Worm (Caenorhabditis elegans) whole organism, late embryonic: ENCODE data around the gene K10H10.7.

ENCODE experiments used
- C38D4.7 ChIP-seq: fragments of 200-800 bp; sonication (Bioruptor generic); optimal IDR thresholded peaks from 2 replicates; lab custom pipeline; 2018; ENCODE audit warnings: mild to moderate bottlenecking, missing genetic modification characterization, moderate library complexity, missing compliant biosample characterization
- K02D7.2 ChIP-seq: sonication (generic microtip); optimal IDR thresholded peaks from 2 replicates; lab custom pipeline; 2017; ENCODE audit warnings: mild to moderate bottlenecking, missing genetic modification characterization, missing compliant biosample characterization
- K09A11.1 ChIP-seq: sonication (generic microtip); optimal IDR thresholded peaks from 2 replicates; lab custom pipeline; 2017; ENCODE audit warnings: antibody characterized with exemption, mild to moderate bottlenecking, missing genetic modification characterization, missing compliant biosample characterization; ENCODE audit not compliant: insufficient read depth
- T23F11.4 ChIP-seq: fragments of 200-800 bp; sonication (Bioruptor generic); optimal IDR thresholded peaks from 2 replicates; lab custom pipeline; 2018; ENCODE audit warnings: mild to moderate bottlenecking, missing genetic modification characterization, missing compliant biosample characterization
- Y22D7AL.16 ChIP-seq: sonication (generic microtip); optimal IDR thresholded peaks from 2 replicates; lab custom pipeline; 2016; ENCODE audit warnings: missing genetic modification characterization, missing compliant biosample characterization
- ceh-22 ChIP-seq: sonication (generic microtip); optimal IDR thresholded peaks from 2 replicates; lab custom pipeline; 2017; ENCODE audit warnings: missing biosample characterization, missing genetic modification characterization
- ceh-24 ChIP-seq: sonication (generic microtip); optimal IDR thresholded peaks from 2 replicates; lab custom pipeline; 2016; ENCODE audit warnings: mild to moderate bottlenecking, missing genetic modification characterization, missing compliant biosample characterization
- ceh-30 ChIP-seq: fragments of 150-350 bp; optimal IDR thresholded peaks from 2 replicates; lab custom pipeline; 2014; ENCODE audit warnings: missing biosample characterization, missing genetic modification characterization
- ceh-31 ChIP-seq: sonication (generic microtip); optimal IDR thresholded peaks from 2 replicates; lab custom pipeline; 2016; ENCODE audit warnings: missing genetic modification characterization, missing compliant biosample characterization
- ceh-34 ChIP-seq: sonication (generic microtip); optimal IDR thresholded peaks from 2 replicates; lab custom pipeline; 2016; ENCODE audit warnings: mild to moderate bottlenecking, missing genetic modification characterization, missing compliant biosample characterization
- ceh-48 ChIP-seq: sonication (generic microtip); optimal IDR thresholded peaks from 2 replicates; lab custom pipeline; 2016; ENCODE audit warnings: missing genetic modification characterization, inconsistent platforms, missing compliant biosample characterization
- ceh-6 ChIP-seq: fragments of 200-800 bp; sonication (Bioruptor generic); optimal IDR thresholded peaks from 2 replicates; lab custom pipeline; 2018; ENCODE audit warnings: mild to moderate bottlenecking, missing genetic modification characterization, missing compliant biosample characterization
- dmd-4 ChIP-seq: sonication (generic microtip); optimal IDR thresholded peaks from 2 replicates; lab custom pipeline; 2016; ENCODE audit warnings: borderline replicate concordance, missing genetic modification characterization, missing compliant biosample characterization
- elt-2 ChIP-seq: sonication (generic microtip); optimal IDR thresholded peaks from 2 replicates; lab custom pipeline; 2016; ENCODE audit warnings: missing genetic modification reagents, missing genetic modification characterization, missing compliant biosample characterization
- elt-4 ChIP-seq: sonication (generic microtip); optimal IDR thresholded peaks from 2 replicates; lab custom pipeline; 2016; ENCODE audit warnings: missing genetic modification characterization, missing compliant biosample characterization
- fkh-10 ChIP-seq: fragments of 150-350 bp; optimal IDR thresholded peaks from 2 replicates; lab custom pipeline; 2014; ENCODE audit warnings: missing biosample characterization, missing genetic modification reagents, missing genetic modification characterization
- fkh-6 ChIP-seq: sonication (generic microtip); optimal IDR thresholded peaks from 2 replicates; lab custom pipeline; 2016; ENCODE audit warnings: missing genetic modification characterization, missing compliant biosample characterization
- gmeb-2 ChIP-seq: sonication (generic microtip); optimal IDR thresholded peaks from 2 replicates; lab custom pipeline; 2016; ENCODE audit warnings: missing genetic modification characterization, inconsistent platforms, missing compliant biosample characterization
- hlh-15 ChIP-seq: sonication (generic microtip); optimal IDR thresholded peaks from 2 replicates; lab custom pipeline; 2016; ENCODE audit warnings: missing genetic modification characterization, missing compliant biosample characterization
- hlh-6 ChIP-seq: sonication (generic microtip); optimal IDR thresholded peaks from 2 replicates; lab custom pipeline; 2016; ENCODE audit warnings: missing genotype, missing genetic modification characterization, missing compliant biosample characterization
- hlh-8 ChIP-seq: sonication (generic microtip); optimal IDR thresholded peaks from 2 replicates; lab custom pipeline; 2016; ENCODE audit warnings: missing genotype, missing genetic modification characterization, missing compliant biosample characterization
- lim-6 ChIP-seq: sonication (generic microtip); optimal IDR thresholded peaks from 2 replicates; lab custom pipeline; 2016; ENCODE audit warnings: missing genetic modification characterization, missing compliant biosample characterization
- lin-11 ChIP-seq: fragments of 200-800 bp; sonication (Bioruptor generic); optimal IDR thresholded peaks from 2 replicates; lab custom pipeline; 2018; ENCODE audit warnings: mild to moderate bottlenecking, missing genetic modification characterization, missing compliant biosample characterization
- madf-2 ChIP-seq: sonication (generic microtip); optimal IDR thresholded peaks from 2 replicates; lab custom pipeline; 2017; ENCODE audit warnings: missing genetic modification characterization, missing compliant biosample characterization
- nfya-1 ChIP-seq: sonication (generic microtip); optimal IDR thresholded peaks from 2 replicates; lab custom pipeline; 2017; ENCODE audit warnings: missing genetic modification characterization, mild to moderate bottlenecking, missing compliant biosample characterization, antibody characterized with exemption, moderate library complexity
- nhr-11 ChIP-seq: fragments of 150-350 bp; optimal IDR thresholded peaks from 2 replicates; lab custom pipeline; 2014; ENCODE audit warnings: missing biosample characterization, missing genetic modification characterization
- nhr-232 ChIP-seq: sonication (generic microtip); optimal IDR thresholded peaks from 2 replicates; lab custom pipeline; 2016; ENCODE audit warnings: missing genetic modification characterization, missing compliant biosample characterization
- pat-9 ChIP-seq: fragments of 200-800 bp; sonication (Bioruptor generic); optimal IDR thresholded peaks from 2 replicates; lab custom pipeline; 2018; ENCODE audit warnings: mild to moderate bottlenecking, missing genetic modification characterization, moderate library complexity, missing compliant biosample characterization
- pha-2 ChIP-seq: sonication (generic microtip); optimal IDR thresholded peaks from 2 replicates; lab custom pipeline; 2017; ENCODE audit warnings: mild to moderate bottlenecking, missing genetic modification characterization, missing compliant biosample characterization
- pros-1 ChIP-seq: fragments of 150-350 bp; optimal IDR thresholded peaks from 2 replicates; lab custom pipeline; 2014; ENCODE audit warnings: missing biosample characterization, missing genetic modification reagents, missing genetic modification characterization
- ref-2 ChIP-seq: sonication (generic microtip); optimal IDR thresholded peaks from 2 replicates; lab custom pipeline; 2016; ENCODE audit warnings: missing genetic modification characterization, missing compliant biosample characterization
- rnt-1 ChIP-seq: sonication (generic microtip); optimal IDR thresholded peaks from 2 replicates; lab custom pipeline; 2016; ENCODE audit warnings: missing genetic modification characterization, missing compliant biosample characterization
- sdc-2 ChIP-seq: sonication (generic microtip); optimal IDR thresholded peaks from 2 replicates; lab custom pipeline; 2016; ENCODE audit warnings: missing genotype, missing genetic modification characterization, missing compliant biosample characterization
- sox-2 ChIP-seq: fragments of 200-800 bp; sonication (Bioruptor generic); IDR thresholded peaks from 2 replicates; pipeline ENCODE4 v1.3.6; 2022; ENCODE audit warnings: missing genetic modification reagents, missing genetic modification characterization, missing compliant biosample characterization
- tbx-2 ChIP-seq: sonication (generic microtip); optimal IDR thresholded peaks from 2 replicates; lab custom pipeline; 2016; ENCODE audit warnings: missing genetic modification characterization, missing compliant biosample characterization
- tbx-7 ChIP-seq: sonication (generic microtip); optimal IDR thresholded peaks from 2 replicates; lab custom pipeline; 2016; ENCODE audit warnings: missing genotype, missing genetic modification characterization, missing compliant biosample characterization
- unc-3 ChIP-seq, 2 experiments: fragments of 200-800 bp in 1 of 2; sonication (Bioruptor generic) in 1 of 2; sonication (generic microtip) in 1 of 2; conservative IDR thresholded peaks in 1 of 2; optimal IDR thresholded peaks in 1 of 2; 2 replicates each; pipeline versions ENCODE4 v1.3.6 to Lab custom; 2016 to 2022; ENCODE audit warnings: missing compliant biosample characterization in 2 of 2, missing genetic modification characterization in 2 of 2, missing genetic modification reagents in 1 of 2
- unc-42 ChIP-seq: sonication (generic microtip); optimal IDR thresholded peaks from 2 replicates; lab custom pipeline; 2016; ENCODE audit warnings: missing genotype, missing genetic modification characterization, missing compliant biosample characterization
- unc-55 ChIP-seq: sonication (generic microtip); optimal IDR thresholded peaks from 2 replicates; lab custom pipeline; 2017; ENCODE audit warnings: missing biosample characterization, missing genetic modification reagents, missing genetic modification characterization
- zip-5 ChIP-seq: sonication (generic microtip); optimal IDR thresholded peaks from 2 replicates; lab custom pipeline; 2016; ENCODE audit warnings: missing genetic modification characterization, missing compliant biosample characterization
- ztf-16 ChIP-seq: sonication (generic microtip); optimal IDR thresholded peaks from 2 replicates; lab custom pipeline; 2017; ENCODE audit warnings: missing genetic modification characterization, missing compliant biosample characterization

Gene K10H10.7

DNA sequence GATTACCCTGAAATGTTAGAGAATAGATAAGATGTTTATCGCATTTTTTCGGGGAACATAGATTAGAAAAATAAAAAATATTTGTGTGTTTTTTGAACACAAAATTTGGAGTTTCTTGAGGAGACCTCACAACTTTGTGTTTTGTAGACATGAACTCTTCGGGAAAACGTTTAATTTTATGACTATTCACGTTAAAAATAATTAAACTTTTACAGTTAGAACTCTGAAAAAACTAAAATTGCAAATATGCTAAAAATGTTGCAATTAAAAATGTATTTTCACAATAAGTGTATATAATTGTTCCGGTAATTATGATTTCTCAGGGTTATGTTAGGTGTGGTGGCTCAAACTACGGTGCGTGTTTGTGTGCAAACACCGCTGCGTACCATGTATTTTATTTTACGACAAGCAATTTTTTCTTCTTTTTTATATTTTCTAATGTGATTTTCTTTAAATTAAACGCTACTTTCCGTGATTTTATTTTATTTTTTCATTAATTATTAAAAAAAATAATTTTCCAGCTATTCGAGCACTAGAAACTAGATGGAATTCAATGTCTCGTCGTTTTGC is 20.9 kb upstream of the K10H10.7 start, which contains the start of the genes F57C2.5 and spat-1 (continued):
- TF ChIP-seq pat-9 (tag; lab: Kevin White, UChicago): no peak
- no peak for TF ChIP-seq sox-2 (GFP tag; lab: Robert Waterston, UW)
- no peak for TF ChIP-seq T23F11.4
- no peak for TF ChIP-seq ceh-22 (tag; lab: Kevin White, UChicago)
- TF ChIP-seq sdc-2: peak; percentile 21
- peak; percentile 80 for TF ChIP-seq ztf-16
- no peak for TF ChIP-seq gmeb-2 (tag; lab: Kevin White, UChicago)
- TF ChIP-seq nhr-11 (tag; lab: Kevin White, UChicago): no peak
- TF ChIP-seq C38D4.7 (GFP tag; lab: Kevin White, UChicago): no peak
- peak; percentile 61 for TF ChIP-seq pha-2 (tag; lab: Kevin White, UChicago)
- no peak for TF ChIP-seq unc-3 (GFP tag; conservative IDR thresholded peaks at IDR 0.05; lab: Robert Waterston, UW)
- peak; percentile 74 for TF ChIP-seq unc-3 (tag; optimal IDR thresholded peaks at IDR 0.05; lab: Kevin White, UChicago)
- no peak for TF ChIP-seq nhr-232
- TF ChIP-seq tbx-2: peak; percentile 95
- TF ChIP-seq hlh-15 (tag; lab: Kevin White, UChicago): peak; percentile 79
- TF ChIP-seq rnt-1 (tag; lab: Kevin White, UChicago): peak; percentile 92
- TF ChIP-seq ceh-6 (GFP tag; lab: Kevin White, UChicago): no peak
- TF ChIP-seq pros-1 (tag; lab: Kevin White, UChicago): no peak
- TF ChIP-seq ceh-30: no peak
- TF ChIP-seq Y22D7AL.16 (tag; lab: Kevin White, UChicago): no peak
- TF ChIP-seq madf-2 (tag; lab: Kevin White, UChicago): peak; percentile 6
- TF ChIP-seq ceh-34 (tag; lab: Kevin White, UChicago): peak; percentile 80
- TF ChIP-seq lin-11: no peak
- TF ChIP-seq tbx-7 (tag; lab: Kevin White, UChicago): peak; percentile 94
- peak; percentile 96 for TF ChIP-seq hlh-8 (tag; lab: Kevin White, UChicago)
- peak; percentile 53 for TF ChIP-seq ceh-24
- peak; percentile 96 for TF ChIP-seq zip-5 (tag; lab: Kevin White, UChicago)
- TF ChIP-seq elt-4 (tag; lab: Kevin White, UChicago): no peak

DNA sequence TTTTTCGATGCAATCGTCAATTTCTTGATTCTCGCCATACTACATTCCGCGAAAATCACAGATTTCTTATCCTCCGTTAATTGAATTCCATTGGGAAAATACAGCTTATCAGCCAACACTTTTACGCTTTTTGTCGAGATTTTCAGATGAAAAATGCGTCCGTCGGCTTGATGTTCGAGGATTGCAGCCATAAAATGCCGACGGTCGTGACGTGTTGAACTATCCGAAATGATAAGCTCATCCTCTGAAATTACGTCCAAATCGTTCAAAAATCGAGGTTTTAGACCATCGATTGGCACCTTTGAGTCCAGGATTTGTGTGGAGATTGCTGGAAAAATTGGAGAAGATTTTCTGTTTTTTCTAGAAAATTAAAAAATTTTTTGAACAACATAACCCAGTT is 19.6 kb upstream of the K10H10.7 start:
- no peak for TF ChIP-seq ceh-34 (tag; lab: Kevin White, UChicago)
- TF ChIP-seq zip-5 (tag; lab: Kevin White, UChicago): no peak
- TF ChIP-seq unc-42 (tag; lab: Kevin White, UChicago): no peak
- no peak for TF ChIP-seq ref-2 (tag; lab: Kevin White, UChicago)
- no peak for TF ChIP-seq madf-2 (tag; lab: Kevin White, UChicago)
- TF ChIP-seq tbx-7 (tag; lab: Kevin White, UChicago): no peak
- no peak for TF ChIP-seq ceh-48 (tag; lab: Kevin White, UChicago)
- no peak for TF ChIP-seq lim-6

DNA sequence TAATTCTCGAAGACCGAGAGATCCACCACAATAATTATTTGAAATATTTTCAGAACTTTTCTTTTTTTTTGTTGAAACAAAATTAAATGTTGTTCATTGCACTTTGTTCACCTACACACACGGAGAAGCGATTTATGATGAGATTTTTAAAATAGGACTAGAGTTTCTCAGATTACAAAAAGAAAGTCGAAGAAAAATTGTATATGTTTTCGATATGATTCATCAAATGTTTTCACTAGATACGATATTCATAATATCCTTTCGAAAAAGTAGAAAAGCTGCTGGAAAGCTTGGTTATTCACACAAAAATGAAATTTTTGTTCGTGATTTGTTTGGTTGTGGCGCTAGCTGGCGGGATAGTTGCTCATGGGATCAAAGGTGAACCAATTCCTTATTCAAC is 17.6 kb upstream of the K10H10.7 start, which contains the start of gene F57C2.4:
Gene F57C2.4 (plus strand): TSS at position 301 of the 400 bp plus-strand sequence.
- TF ChIP-seq fkh-6: no peak
- no peak for TF ChIP-seq ceh-6 (GFP tag; lab: Kevin White, UChicago)
- no peak for TF ChIP-seq K02D7.2 (tag; lab: Kevin White, UChicago)
- TF ChIP-seq ceh-31 (tag; lab: Kevin White, UChicago): no peak
- no peak for TF ChIP-seq dmd-4 (tag; lab: Kevin White, UChicago)
- TF ChIP-seq madf-2 (tag; lab: Kevin White, UChicago): no peak
- no peak for TF ChIP-seq fkh-10 (GFP tag; lab: Kevin White, UChicago)
- TF ChIP-seq nfya-1 (tag; lab: Kevin White, UChicago): no peak
- no peak for TF ChIP-seq unc-55 (GFP tag; lab: Kevin White, UChicago)
- no peak for TF ChIP-seq K09A11.1 (tag; lab: Kevin White, UChicago)
- TF ChIP-seq ref-2 (tag; lab: Kevin White, UChicago): no peak
- no peak for TF ChIP-seq elt-2
- TF ChIP-seq hlh-6 (tag; lab: Kevin White, UChicago): no peak
